Fruit fly (Drosophila melanogaster): ENCODE data around the gene sloth1.

sloth1 gene

dm6 chrX:6988082-6988481, 23.1 kb upstream of the sloth1 start:
- TF ChIP-seq noc (tag; optimal IDR thresholded peaks at IDR 0.05) = peak; percentile 14

dm6 chrX:6988632-6989338, 22.4 kb upstream of the sloth1 start:
- TF ChIP-seq noc (tag; optimal IDR thresholded peaks at IDR 0.05) = no peak

- peak; percentile 38 for TF ChIP-seq noc (tag; optimal IDR thresholded peaks at IDR 0.05)
Measured at dm6 chrX:6990105-6990504, 21.1 kb upstream of the sloth1 start.

- TF ChIP-seq noc (tag; optimal IDR thresholded peaks at IDR 0.05) = no peak
Measured at dm6 chrX:6991286-6991685, 19.9 kb upstream of the sloth1 start, which contains the start of gene ogre. Gene ogre, minus strand, starts transcription at chrX:6991318.

dm6 chrX:6993350-6993749, 17.8 kb upstream of the sloth1 start, which contains the start of gene Inx7:
Gene Inx7, minus strand, starts transcription at chrX:6993612.
- TF ChIP-seq noc (tag; optimal IDR thresholded peaks at IDR 0.05) = no peak

- peak; percentile 75 for TF ChIP-seq noc (tag; optimal IDR thresholded peaks at IDR 0.05)
Measured at dm6 chrX:6993753-6994152, 17.4 kb upstream of the sloth1 start.

dm6 chrX:6994473-6995179, 16.5 kb upstream of the sloth1 start:
- no peak for TF ChIP-seq noc (tag; optimal IDR thresholded peaks at IDR 0.05)

dm6 chrX:6995258-6995657, 15.9 kb upstream of the sloth1 start:
- no peak for TF ChIP-seq noc (tag; optimal IDR thresholded peaks at IDR 0.05)

dm6 chrX:6996130-6996529, 15.0 kb upstream of the sloth1 start:
- no peak for TF ChIP-seq noc (tag; optimal IDR thresholded peaks at IDR 0.05)

dm6 chrX:6996965-6997652, 14.0 kb upstream of the sloth1 start:
- TF ChIP-seq noc (tag; optimal IDR thresholded peaks at IDR 0.05) = no peak

dm6 chrX:6997653-6998491, 13.3 kb upstream of the sloth1 start:
- no peak for TF ChIP-seq noc (tag; optimal IDR thresholded peaks at IDR 0.05)

dm6 chrX:6998492-6998852, 12.7 kb upstream of the sloth1 start, which contains the start of gene Inx2:
Gene Inx2, plus strand, starts transcription at chrX:6998672.
- peak; percentile 67 for TF ChIP-seq noc (tag; optimal IDR thresholded peaks at IDR 0.05)

- peak; percentile 54 for TF ChIP-seq noc (tag; optimal IDR thresholded peaks at IDR 0.05)
Measured at dm6 chrX:7000444-7001134, 10.6 kb upstream of the sloth1 start.

dm6 chrX:7001135-7001769, 9.9 kb upstream of the sloth1 start:
- TF ChIP-seq noc (tag; optimal IDR thresholded peaks at IDR 0.05) = peak; percentile 27

Measured in whole organism, larva.